Fruit fly (Drosophila melanogaster) whole organism, wandering third instar larva: Measurements from ENCODE around the gene CG6865.

Source experiments
- Hr83 ChIP-seq: fragments of 200-300 bp; sonication (Bioruptor generic); optimal IDR thresholded peaks from 2 replicates; lab custom pipeline; 2016; ENCODE audit warnings: missing biosample characterization, mild to moderate bottlenecking, missing genetic modification characterization, moderate library complexity; ENCODE audit not compliant: poor library complexity, severe bottlenecking
- OdsH ChIP-seq: fragments of 200-800 bp; sonication (Bioruptor generic); optimal IDR thresholded peaks from 2 replicates; lab custom pipeline; 2016; ENCODE audit warnings: missing biosample characterization, mild to moderate bottlenecking, missing genetic modification characterization
- psq ChIP-seq: fragments of 200-800 bp; sonication (Bioruptor generic); optimal IDR thresholded peaks from 3 replicates; lab custom pipeline; 2017; ENCODE audit warnings: missing biosample characterization, mild to moderate bottlenecking, missing genetic modification characterization, moderate library complexity

DNA sequence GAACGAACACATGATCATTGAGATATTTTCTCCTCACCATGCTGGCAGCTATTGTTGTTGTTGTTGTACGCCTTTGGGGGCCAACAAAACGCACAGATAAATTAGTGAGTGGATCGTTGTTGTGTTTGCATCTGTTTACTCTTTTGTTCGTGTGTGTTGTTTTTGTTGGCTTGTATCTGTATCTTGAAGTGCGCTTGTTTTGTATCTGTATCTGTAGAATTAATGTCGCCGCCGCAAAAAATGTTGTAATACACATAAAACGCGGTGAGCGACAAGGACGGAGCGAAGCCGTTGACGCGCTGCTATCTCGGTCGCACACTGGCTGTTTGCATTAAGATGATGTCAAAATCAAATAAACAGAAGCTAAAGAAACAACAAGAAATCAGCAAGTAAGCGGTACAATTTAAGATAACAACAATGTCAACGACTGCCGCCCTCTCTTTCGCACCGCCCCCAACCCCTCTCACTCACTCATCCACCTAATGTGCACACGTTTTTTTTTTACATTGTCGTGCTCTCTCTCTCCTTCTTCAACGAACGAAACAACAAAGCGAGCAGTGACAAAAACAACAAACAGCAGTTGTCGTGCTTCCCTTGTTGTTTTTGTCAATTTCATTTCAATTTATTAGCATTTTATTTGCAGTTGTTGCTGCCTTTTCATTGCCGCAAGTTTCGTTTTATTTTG, 49.3 kb upstream of the CG6865 start:
- TF ChIP-seq psq (GFP tag; lab: Kevin White, UChicago) (peak; percentile 95), OdsH (GFP tag; lab: Kevin White, UChicago) (peak; percentile 83), Hr83 (GFP tag; lab: Kevin White, UChicago) (peak; percentile 90)
